Fruit fly (Drosophila melanogaster) whole organism, prepupa: ENCODE measurements around the gene CG6908.

ENCODE experiments used
- CG11762 ChIP-seq: fragments of 200-800 bp; sonication (Bioruptor generic); optimal IDR thresholded peaks from 3 replicates; lab custom pipeline; 2016; ENCODE audit warnings: missing biosample characterization, missing genetic modification characterization; ENCODE audit not compliant: insufficient read depth
- CG16779 ChIP-seq: fragments of 200-800 bp; sonication (Bioruptor generic); optimal IDR thresholded peaks from 3 replicates; lab custom pipeline; 2017; ENCODE audit warnings: missing biosample characterization, mild to moderate bottlenecking, missing genetic modification characterization
- CG31627 ChIP-seq: fragments of 200-800 bp; sonication (Bioruptor generic); optimal IDR thresholded peaks from 3 replicates; lab custom pipeline; 2016; ENCODE audit warnings: missing biosample characterization, missing genetic modification characterization
- CG32006 ChIP-seq: fragments of 200-800 bp; sonication (Bioruptor generic); optimal IDR thresholded peaks from 3 replicates; lab custom pipeline; 2017; ENCODE audit warnings: missing biosample characterization, mild to moderate bottlenecking, missing genetic modification characterization
- CG34406 ChIP-seq: fragments of 200-800 bp; sonication (Bioruptor generic); optimal IDR thresholded peaks from 3 replicates; lab custom pipeline; 2016; ENCODE audit warnings: missing biosample characterization, missing genetic modification characterization
- CG4318 ChIP-seq: fragments of 200-800 bp; sonication (Bioruptor generic); optimal IDR thresholded peaks from 3 replicates; lab custom pipeline; 2017; ENCODE audit warnings: missing biosample characterization, mild to moderate bottlenecking, missing genetic modification characterization
- CG8119 ChIP-seq: fragments of 200-800 bp; sonication (Bioruptor generic); IDR thresholded peaks from 3 replicates; pipeline ENCODE4 v1.3.6; 2022; ENCODE audit warnings: missing biosample characterization, missing genetic modification characterization
- Eip75B ChIP-seq: fragments of 200-800 bp; sonication (Bioruptor generic); optimal IDR thresholded peaks from 3 replicates; lab custom pipeline; 2016; ENCODE audit warnings: missing biosample characterization, missing genetic modification characterization
- Ets96B ChIP-seq: fragments of 200-800 bp; optimal IDR thresholded peaks from 2 replicates; lab custom pipeline; 2019; ENCODE audit warnings: missing biosample characterization, mild to moderate bottlenecking, missing genetic modification characterization, moderate library complexity
- Sox102F ChIP-seq: fragments of 200-800 bp; sonication (Bioruptor generic); optimal IDR thresholded peaks from 2 replicates; lab custom pipeline; 2016; ENCODE audit warnings: missing biosample characterization, mild to moderate bottlenecking, missing genetic modification characterization
- fkh ChIP-seq: fragments of 200-800 bp; sonication (Bioruptor generic); optimal IDR thresholded peaks from 3 replicates; lab custom pipeline; 2017; ENCODE audit warnings: missing biosample characterization, mild to moderate bottlenecking, missing genetic modification characterization, moderate library complexity
- pdm3 ChIP-seq: fragments of 200-800 bp; sonication (Bioruptor generic); optimal IDR thresholded peaks from 3 replicates; lab custom pipeline; 2016; ENCODE audit warnings: missing biosample characterization, missing genetic modification characterization
- salr ChIP-seq, 2 experiments: fragments of 200-800 bp; sonication (Bioruptor generic); optimal IDR thresholded peaks; 3 replicates each; lab custom pipeline; 2016 to 2018; ENCODE audit warnings: missing biosample characterization in 2 of 2, missing genetic modification characterization in 2 of 2, mild to moderate bottlenecking in 1 of 2

dm6 chr3R:11688055-11688454 is 1.8 kb downstream of the CG6908 start, which contains the start of gene CG6834:
- no peak for TF ChIP-seq CG11762
- no peak for TF ChIP-seq Sox102F
- TF ChIP-seq Eip75B (GFP tag; lab: Kevin White, UChicago): no peak
- TF ChIP-seq Ets96B: no peak
- peak; percentile 49 for TF ChIP-seq fkh (GFP tag; lab: Kevin White, UChicago)
- no peak for TF ChIP-seq CG34406 (GFP tag; lab: Kevin White, UChicago)
- no peak for TF ChIP-seq CG31627 (GFP tag; lab: Kevin White, UChicago)
- TF ChIP-seq CG32006 (GFP tag; lab: Kevin White, UChicago): no peak
- TF ChIP-seq pdm3 (GFP tag; lab: Kevin White, UChicago): no peak
- no peak for TF ChIP-seq salr (GFP tag; optimal IDR thresholded peaks at IDR 0.05; lab: Kevin White, UChicago)
- no peak for TF ChIP-seq CG4318
- TF ChIP-seq CG8119 (GFP tag; lab: Robert Waterston, UW): no peak
- TF ChIP-seq CG16779 (tag; lab: Kevin White, UChicago): no peak
